Worm (Caenorhabditis elegans): ENCODE measurements around the gene irld-50.

The irld-50 gene

ce11 chrII:2955656-2956115 is 11.8 kb upstream of the irld-50 start, which contains the start of gene irld-48:
irld-48 (plus strand) TSS chrII:2956065.
- TF ChIP-seq nhr-11 (tag; optimal IDR thresholded peaks at IDR 0.05) = no peak
- TF ChIP-seq rbr-2 (tag; optimal IDR thresholded peaks at IDR 0.05) = no peak
- TF ChIP-seq nhr-111 (GFP tag; optimal IDR thresholded peaks at IDR 0.05) = no peak
- no peak for TF ChIP-seq dmd-8 (GFP tag; IDR thresholded peaks at IDR 0.05)
- no peak for TF ChIP-seq ceh-82 (tag; optimal IDR thresholded peaks at IDR 0.05)
- TF ChIP-seq zag-1 (tag; optimal IDR thresholded peaks at IDR 0.05) = no peak
- TF ChIP-seq mep-1 (tag; optimal IDR thresholded peaks at IDR 0.05) = no peak

- no peak for TF ChIP-seq pqm-1 (tag; optimal IDR thresholded peaks at IDR 0.05)
- TF ChIP-seq mes-2 (tag; optimal IDR thresholded peaks at IDR 0.05; ENCODE audit: poor library complexity, severe bottlenecking) = no peak
- TF ChIP-seq ceh-20 (GFP tag; IDR thresholded peaks at IDR 0.05) = no peak
- no peak for TF ChIP-seq lin-1 (GFP tag; IDR thresholded peaks at IDR 0.05)
- no peak for TF ChIP-seq lin-29 (GFP tag; IDR thresholded peaks at IDR 0.05)
- TF ChIP-seq F37D6.2 (tag; optimal IDR thresholded peaks at IDR 0.05) = no peak
- TF ChIP-seq aha-1 (tag) = no peak
- TF ChIP-seq sdz-12 (GFP tag; optimal IDR thresholded peaks at IDR 0.05) = no peak
- TF ChIP-seq ceh-32 (tag; optimal IDR thresholded peaks at IDR 0.05; ENCODE audit: poor library complexity) = no peak
- TF ChIP-seq nhr-11 (tag; optimal IDR thresholded peaks at IDR 0.05) = no peak
- no peak for TF ChIP-seq ceh-82 (tag; optimal IDR thresholded peaks at IDR 0.05)
- TF ChIP-seq attf-4 (tag; optimal IDR thresholded peaks at IDR 0.05) = no peak
- no peak for TF ChIP-seq D1046.2 (GFP tag; IDR thresholded peaks at IDR 0.05)
- TF ChIP-seq aly-2 (tag; optimal IDR thresholded peaks at IDR 0.05) = no peak
- TF ChIP-seq lin-39 (tag; optimal IDR thresholded peaks at IDR 0.05) = no peak
- TF ChIP-seq F26F4.8 (GFP tag; conservative IDR thresholded peaks at IDR 0.05) = no peak
- no peak for TF ChIP-seq nhr-48 (tag; optimal IDR thresholded peaks at IDR 0.05)
- TF ChIP-seq php-3 (GFP tag; IDR thresholded peaks at IDR 0.05) = no peak
These were observed 8.8 kb upstream of the irld-50 start, which contains the start of gene irld-51 for ce11 chrII:2952629-2953028. irld-51 (minus strand) TSS chrII:2952729.

- peak; percentile 98 for TF ChIP-seq aha-1 (tag)
- no peak for TF ChIP-seq Y5F2A.4 (GFP tag; optimal IDR thresholded peaks at IDR 0.05)
These were observed 4.7 kb upstream of the irld-50 start for ce11 chrII:2948614-2949013.

- no peak for TF ChIP-seq hlh-11 (tag; optimal IDR thresholded peaks at IDR 0.05)
- TF ChIP-seq lin-13 (GFP tag; optimal IDR thresholded peaks at IDR 0.05) = no peak
- TF ChIP-seq skn-1 (tag; optimal IDR thresholded peaks at IDR 0.05) = no peak
- TF ChIP-seq pha-4 (GFP tag; IDR thresholded peaks at IDR 0.05) = no peak
- no peak for TF ChIP-seq pha-4 (tag; optimal IDR thresholded peaks at IDR 0.05)
- TF ChIP-seq nhr-237 (tag; optimal IDR thresholded peaks at IDR 0.05) = no peak
- TF ChIP-seq lsy-2 (tag; optimal IDR thresholded peaks at IDR 0.05) = no peak
- no peak for TF ChIP-seq fkh-10 (GFP tag; optimal IDR thresholded peaks at IDR 0.05)
- no peak for TF ChIP-seq zfp-2 (tag; optimal IDR thresholded peaks at IDR 0.05)
- no peak for TF ChIP-seq nhr-41 (GFP tag; IDR thresholded peaks at IDR 0.05)
- no peak for TF ChIP-seq lir-3 (tag; optimal IDR thresholded peaks at IDR 0.05)
- TF ChIP-seq ceh-44 (GFP tag; IDR thresholded peaks at IDR 0.05) = no peak
- TF ChIP-seq mxl-3 (GFP tag; optimal IDR thresholded peaks at IDR 0.05) = no peak
- no peak for TF ChIP-seq daf-19 (GFP tag; conservative IDR thresholded peaks at IDR 0.05)
- no peak for TF ChIP-seq nhr-11 (tag; optimal IDR thresholded peaks at IDR 0.05)
- TF ChIP-seq zfp-3 (GFP tag; conservative IDR thresholded peaks at IDR 0.05) = no peak
- TF ChIP-seq Y75B8A.6 (GFP tag; IDR thresholded peaks at IDR 0.05) = no peak
- no peak for TF ChIP-seq ces-1 (GFP tag; optimal IDR thresholded peaks at IDR 0.05)
- TF ChIP-seq attf-4 (tag; optimal IDR thresholded peaks at IDR 0.05) = no peak
- no peak for TF ChIP-seq nhr-111 (GFP tag; optimal IDR thresholded peaks at IDR 0.05)
- no peak for TF ChIP-seq ceh-20 (GFP tag; IDR thresholded peaks at IDR 0.05)
These were observed 2.6 kb upstream of the irld-50 start, which contains the start of gene srw-79 for ce11 chrII:2946438-2946837. srw-79 (plus strand) TSS chrII:2946738.
